Fruit fly (Drosophila melanogaster) whole organism, embryonic: Measurements from ENCODE around the gene CG7789.

Source experiments
- CG10267 ChIP-seq: fragments of 200-800 bp; sonication (Bioruptor generic); optimal IDR thresholded peaks from 2 replicates; lab custom pipeline; 2018; ENCODE audit warnings: missing biosample characterization, mild to moderate bottlenecking, missing genetic modification characterization, moderate library complexity
- CG10321 ChIP-seq: fragments of 200-800 bp; sonication (Bioruptor generic); IDR thresholded peaks from 2 replicates; pipeline ENCODE4 v1.3.6; 2022; ENCODE audit warnings: missing biosample characterization, missing genetic modification characterization
- CG10565 ChIP-seq: fragments of 200-800 bp; sonication (Bioruptor generic); optimal IDR thresholded peaks from 3 replicates; lab custom pipeline; 2016; ENCODE audit warnings: missing biosample characterization, mild to moderate bottlenecking, missing genetic modification characterization
- CG10979 ChIP-seq: fragments of 200-800 bp; sonication (Bioruptor generic); optimal IDR thresholded peaks from 2 replicates; lab custom pipeline; 2018; ENCODE audit warnings: missing biosample characterization, mild to moderate bottlenecking, missing genetic modification characterization, moderate library complexity
- CG11398 ChIP-seq: fragments of 200-800 bp; sonication (Bioruptor generic); optimal IDR thresholded peaks from 2 replicates; lab custom pipeline; 2016; ENCODE audit warnings: missing biosample characterization, missing genetic modification characterization
- CG12659 ChIP-seq: fragments of 200-800 bp; sonication (Bioruptor generic); optimal IDR thresholded peaks from 3 replicates; lab custom pipeline; 2017; ENCODE audit warnings: mild to moderate bottlenecking, missing biosample characterization, missing genetic modification reagents, missing genetic modification characterization
- CG13287 ChIP-seq: fragments of 200-800 bp; sonication (Bioruptor generic); IDR thresholded peaks from 2 replicates; pipeline ENCODE4 v1.3.6; 2022; ENCODE audit warnings: missing biosample characterization, missing genetic modification characterization; ENCODE audit not compliant: partially characterized antibody
- CG13424 ChIP-seq: fragments of 200-800 bp; sonication (Bioruptor generic); optimal IDR thresholded peaks from 2 replicates; lab custom pipeline; 2019; ENCODE audit warnings: missing biosample characterization, mild to moderate bottlenecking, missing genetic modification characterization, moderate library complexity
- CG14441 ChIP-seq: fragments of 200-800 bp; sonication (Bioruptor generic); IDR thresholded peaks from 2 replicates; pipeline ENCODE4 v1.3.6; 2022; ENCODE audit warnings: missing biosample characterization, missing genetic modification characterization
- CG17359 ChIP-seq: fragments of 200-800 bp; sonication (Bioruptor generic); optimal IDR thresholded peaks from 3 replicates; lab custom pipeline; 2018; ENCODE audit warnings: missing biosample characterization, mild to moderate bottlenecking, missing genetic modification characterization, moderate library complexity
- CG2120 ChIP-seq: fragments of 200-800 bp; sonication (Bioruptor generic); optimal IDR thresholded peaks from 3 replicates; lab custom pipeline; 2016; ENCODE audit warnings: missing biosample characterization, missing genetic modification characterization
- CG30403 ChIP-seq: fragments of 200-800 bp; sonication (Bioruptor generic); optimal IDR thresholded peaks from 3 replicates; lab custom pipeline; 2016; ENCODE audit warnings: missing biosample characterization, missing genetic modification characterization
- CG31224 ChIP-seq: fragments of 200-800 bp; sonication (Bioruptor generic); IDR thresholded peaks from 2 replicates; pipeline ENCODE4 v1.3.6; 2022; ENCODE audit warnings: missing biosample characterization, missing genetic modification characterization
- CG4730 ChIP-seq: fragments of 200-800 bp; sonication (Bioruptor generic); IDR thresholded peaks from 2 replicates; pipeline ENCODE4 v1.3.6; 2022; ENCODE audit warnings: missing biosample characterization, missing genetic modification characterization
- CG6254 ChIP-seq: fragments of 200-800 bp; sonication (Bioruptor generic); optimal IDR thresholded peaks from 3 replicates; lab custom pipeline; 2017; ENCODE audit warnings: mild to moderate bottlenecking, missing biosample characterization, missing genetic modification reagents, missing genetic modification characterization
- CG6683 ChIP-seq: fragments of 200-800 bp; sonication (Bioruptor generic); optimal IDR thresholded peaks from 2 replicates; lab custom pipeline; 2017; ENCODE audit warnings: missing biosample characterization, mild to moderate bottlenecking, missing genetic modification characterization, missing genetic modification reagents
- CG6689 ChIP-seq: fragments of 200-800 bp; sonication (Bioruptor generic); IDR thresholded peaks from 2 replicates; pipeline ENCODE4 v1.3.6; 2022; ENCODE audit warnings: missing biosample characterization, missing genetic modification characterization
- CG7357 ChIP-seq: fragments of 200-800 bp; sonication (Bioruptor generic); IDR thresholded peaks from 3 replicates; pipeline ENCODE4 v1.3.6; 2022; ENCODE audit warnings: missing biosample characterization, missing genetic modification characterization
- CG9437 ChIP-seq: fragments of 200-800 bp; sonication (Bioruptor generic); optimal IDR thresholded peaks from 2 replicates; lab custom pipeline; 2018; ENCODE audit warnings: missing biosample characterization, mild to moderate bottlenecking, missing genetic modification characterization
- CG9797 ChIP-seq: fragments of 200-800 bp; sonication (Bioruptor generic); optimal IDR thresholded peaks from 3 replicates; lab custom pipeline; 2018; ENCODE audit warnings: missing biosample characterization, mild to moderate bottlenecking, missing genetic modification characterization
- CHES-1-like ChIP-seq: fragments of 200-800 bp; sonication (Bioruptor generic); optimal IDR thresholded peaks from 2 replicates; lab custom pipeline; 2016; ENCODE audit warnings: missing biosample characterization, missing genetic modification characterization
- CkIIα-i1 ChIP-seq: fragments of 200-800 bp; sonication (Bioruptor generic); IDR thresholded peaks from 2 replicates; pipeline ENCODE4 v1.3.6; 2022; ENCODE audit warnings: missing biosample characterization, missing genetic modification characterization
- Deaf1 ChIP-seq: fragments of 200-800 bp; optimal IDR thresholded peaks from 3 replicates; lab custom pipeline; 2019; ENCODE audit warnings: missing biosample characterization, mild to moderate bottlenecking, missing genetic modification characterization, moderate library complexity
- Dref ChIP-seq: fragments of 200-800 bp; sonication (Bioruptor generic); IDR thresholded peaks from 2 replicates; pipeline ENCODE4 v1.3.6; 2022; ENCODE audit warnings: missing biosample characterization, missing genetic modification characterization
- ERR ChIP-seq: fragments of 200-800 bp; sonication (Bioruptor generic); optimal IDR thresholded peaks from 2 replicates; lab custom pipeline; 2016; ENCODE audit warnings: missing biosample characterization, missing genetic modification characterization
- HLH3B ChIP-seq: fragments of 200-800 bp; sonication (Bioruptor generic); IDR thresholded peaks from 2 replicates; pipeline ENCODE4 v1.3.6; 2022; ENCODE audit warnings: missing biosample characterization, missing genetic modification characterization
- Hmr ChIP-seq: fragments of 200-800 bp; sonication (Bioruptor generic); optimal IDR thresholded peaks from 3 replicates; lab custom pipeline; 2017; ENCODE audit warnings: mild to moderate bottlenecking, missing biosample characterization, missing genetic modification reagents, missing genetic modification characterization
- Myb ChIP-seq: fragments of 200-800 bp; sonication (Bioruptor generic); optimal IDR thresholded peaks from 2 replicates; lab custom pipeline; 2016; ENCODE audit warnings: missing biosample characterization, missing genetic modification characterization
- Opbp ChIP-seq: fragments of 200-800 bp; sonication (Bioruptor generic); IDR thresholded peaks from 3 replicates; pipeline ENCODE4 v1.3.6; 2022; ENCODE audit warnings: missing biosample characterization, missing genetic modification characterization; ENCODE audit not compliant: partially characterized antibody
- Ptx1 ChIP-seq: fragments of 200-800 bp; sonication (Bioruptor generic); IDR thresholded peaks from 2 replicates; pipeline ENCODE4 v1.3.6; 2022; ENCODE audit warnings: missing biosample characterization, missing genetic modification characterization
- Spps ChIP-seq: fragments of 200-800 bp; sonication (Bioruptor generic); optimal IDR thresholded peaks from 2 replicates; lab custom pipeline; 2018; ENCODE audit warnings: missing biosample characterization, mild to moderate bottlenecking, missing genetic modification characterization
- Ssrp ChIP-seq: fragments of 200-800 bp; sonication (Bioruptor generic); optimal IDR thresholded peaks from 2 replicates; lab custom pipeline; 2018; ENCODE audit warnings: missing biosample characterization, mild to moderate bottlenecking, missing genetic modification characterization, moderate library complexity
- YL-1 ChIP-seq: fragments of 200-800 bp; sonication (Bioruptor generic); optimal IDR thresholded peaks from 3 replicates; lab custom pipeline; 2017; ENCODE audit warnings: missing biosample characterization, mild to moderate bottlenecking, missing genetic modification characterization
- ap ChIP-seq: fragments of 200-800 bp; sonication (Bioruptor generic); IDR thresholded peaks from 2 replicates; pipeline ENCODE4 v1.3.6; 2022; ENCODE audit warnings: missing biosample characterization, missing genetic modification characterization
- bowl ChIP-seq: fragments of 200-800 bp; sonication (Bioruptor generic); IDR thresholded peaks from 2 replicates; pipeline ENCODE4 v1.3.6; 2022; ENCODE audit warnings: missing biosample characterization, missing genetic modification characterization
- bsh ChIP-seq, 2 experiments: fragments of 200-800 bp; sonication (Bioruptor generic); optimal IDR thresholded peaks; 2 replicates each; lab custom pipeline; 2017 to 2018; ENCODE audit warnings: mild to moderate bottlenecking in 2 of 2, missing biosample characterization in 2 of 2, missing genetic modification characterization in 2 of 2, moderate library complexity in 1 of 2
- dm ChIP-seq: fragments of 200-800 bp; sonication (Bioruptor generic); optimal IDR thresholded peaks from 3 replicates; lab custom pipeline; 2016; ENCODE audit warnings: missing biosample characterization, missing genetic modification characterization
- dpn ChIP-seq, 2 experiments: fragments of 200-800 bp; sonication (Bioruptor generic); optimal IDR thresholded peaks; 3 replicates each; lab custom pipeline; 2016; ENCODE audit warnings: missing biosample characterization in 2 of 2, missing genetic modification characterization in 2 of 2
- grau ChIP-seq: fragments of 200-800 bp; optimal IDR thresholded peaks from 3 replicates; lab custom pipeline; 2019; ENCODE audit warnings: missing biosample characterization, mild to moderate bottlenecking, missing genetic modification characterization, moderate library complexity
- h ChIP-seq: fragments of >200 bp; optimal IDR thresholded peaks from 2 replicates; lab custom pipeline; 2017
- kni ChIP-seq: fragments of 200-800 bp; sonication (Bioruptor generic); optimal IDR thresholded peaks from 3 replicates; lab custom pipeline; 2017; ENCODE audit warnings: mild to moderate bottlenecking, missing biosample characterization, missing genetic modification reagents, missing genetic modification characterization
- lov ChIP-seq, 2 experiments: fragments of 200-800 bp in 1 of 2; fragments of >200 bp in 1 of 2; sonication (Bioruptor generic) in 1 of 2; IDR thresholded peaks in 1 of 2; optimal IDR thresholded peaks in 1 of 2; 2 replicates in 1 of 2; 3 replicates in 1 of 2; pipeline versions ENCODE4 v1.3.6 to Lab custom; 2017 to 2022; ENCODE audit warnings: missing biosample characterization in 1 of 2, missing genetic modification characterization in 1 of 2
- mam ChIP-seq: fragments of 200-800 bp; sonication (Bioruptor generic); optimal IDR thresholded peaks from 3 replicates; lab custom pipeline; 2016; ENCODE audit warnings: missing biosample characterization, missing genetic modification characterization
- onecut ChIP-seq: fragments of 200-800 bp; sonication (Bioruptor generic); IDR thresholded peaks from 2 replicates; pipeline ENCODE4 v1.3.6; 2022; ENCODE audit warnings: missing biosample characterization, missing genetic modification characterization
- otp ChIP-seq: fragments of 200-800 bp; sonication (Bioruptor generic); IDR thresholded peaks from 3 replicates; pipeline ENCODE4, ENCODE4 v1.3.6; 2022; ENCODE audit warnings: missing biosample characterization, missing genetic modification characterization
- ranshi ChIP-seq: fragments of 200-800 bp; sonication (Bioruptor generic); IDR thresholded peaks from 2 replicates; pipeline ENCODE4 v1.3.6; 2022; ENCODE audit warnings: missing biosample characterization, missing genetic modification characterization
- schlank ChIP-seq: fragments of 200-800 bp; sonication (Bioruptor generic); optimal IDR thresholded peaks from 2 replicates; lab custom pipeline; 2018; ENCODE audit warnings: missing biosample characterization, mild to moderate bottlenecking, missing genetic modification characterization
- sens ChIP-seq: fragments of 200-800 bp; sonication (Bioruptor generic); peaks from one replicate; lab custom pipeline; 2016; ENCODE audit warnings: missing biosample characterization, missing genetic modification characterization
- shn ChIP-seq: fragments of 200-800 bp; sonication (Bioruptor generic); optimal IDR thresholded peaks from 3 replicates; lab custom pipeline; 2016; ENCODE audit warnings: missing biosample characterization, missing genetic modification characterization
- unc-4 ChIP-seq: fragments of 200-800 bp; sonication (Bioruptor generic); IDR thresholded peaks from 2 replicates; pipeline ENCODE4 v1.3.6; 2022; ENCODE audit warnings: missing biosample characterization, missing genetic modification characterization; ENCODE audit not compliant: partially characterized antibody
- zfh1 ChIP-seq: fragments of 200-800 bp; sonication (Bioruptor generic); IDR thresholded peaks from 3 replicates; pipeline ENCODE4 v1.3.6; 2022; ENCODE audit warnings: missing biosample characterization, missing genetic modification characterization

Gene CG7789

DNA sequence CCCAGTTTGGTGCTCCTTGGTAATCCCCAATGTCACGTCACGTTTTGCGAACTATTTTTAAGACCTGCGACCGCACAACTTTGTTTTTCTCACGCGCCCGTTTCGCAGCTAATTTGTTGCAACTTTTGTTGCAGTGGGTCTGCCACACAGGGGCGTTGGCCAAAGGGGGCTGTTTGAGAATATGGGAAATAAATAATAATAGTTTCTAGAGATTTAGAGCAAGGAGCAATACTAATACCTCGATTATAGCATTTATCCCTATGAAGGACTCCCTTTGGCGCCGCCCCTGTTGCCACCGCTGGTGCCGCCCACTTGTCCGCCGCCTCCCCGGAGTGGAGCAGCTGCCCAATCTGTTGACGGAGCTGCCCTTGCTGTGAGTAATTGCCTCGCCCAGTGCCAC lies 47.7 kb upstream of the CG7789 start (continued):
- TF ChIP-seq Ssrp (tag; lab: Kevin White, UChicago) (peak; percentile 11), Deaf1 (tag; lab: Kevin White, UChicago) (no peak), CHES-1-like (GFP tag; lab: Kevin White, UChicago) (no peak), CG17359 (tag; lab: Kevin White, UChicago) (peak; percentile 37), shn (GFP tag; lab: Kevin White, UChicago) (no peak), YL-1 (GFP tag; lab: Kevin White, UChicago) (no peak), Spps (no peak), mam (GFP tag; lab: Kevin White, UChicago) (no peak), h (lab: Kevin White, UChicago) (no peak), CG10267 (tag; lab: Kevin White, UChicago) (no peak), CG10321 (GFP tag; lab: Robert Waterston, UW) (no peak), Myb (GFP tag; lab: Kevin White, UChicago) (no peak), CG30403 (GFP tag; lab: Kevin White, UChicago) (peak; percentile 12), CG9797 (GFP tag; lab: Kevin White, UChicago) (no peak), grau (tag; lab: Kevin White, UChicago) (peak; percentile 3), CkIIα-i1 (GFP tag; lab: Robert Waterston, UW) (no peak), CG6683 (GFP tag; lab: Kevin White, UChicago) (no peak), CG14441 (GFP tag; lab: Robert Waterston, UW) (peak; percentile 66), CG13424 (peak; percentile 30), CG9437 (GFP tag; lab: Kevin White, UChicago) (no peak), Ptx1 (GFP tag; lab: Robert Waterston, UW) (peak; percentile 23; the same call in 1 of the 2 replicates), CG4730 (GFP tag; lab: Robert Waterston, UW) (no peak), CG6254 (GFP tag; lab: Kevin White, UChicago) (no peak), bowl (GFP tag; lab: Robert Waterston, UW) (no peak), schlank (tag; lab: Kevin White, UChicago) (no peak), otp (peak; percentile 50; the same call in 1 of the 3 replicates), onecut (GFP tag; lab: Robert Waterston, UW) (no peak), CG10565 (GFP tag; lab: Kevin White, UChicago) (no peak), CG13287 (no peak), CG11398 (GFP tag; lab: Kevin White, UChicago) (no peak), Opbp (GFP tag; lab: Robert Waterston, UW) (no peak), bsh (GFP tag; optimal IDR thresholded peaks at IDR 0.05; lab: Kevin White, UChicago) (peak in 1 of 2 experiments; percentile 4), Hmr (GFP tag; lab: Kevin White, UChicago) (no peak), HLH3B (GFP tag; lab: Robert Waterston, UW) (peak; percentile 45; the same call in 1 of the 2 replicates), CG7357 (0 out of 3 replicates have a peak, but pooled peaks have one; percentile 26), CG31224 (GFP tag; lab: Robert Waterston, UW) (no peak), dm (GFP tag; lab: Kevin White, UChicago) (no peak), dpn (GFP tag; optimal IDR thresholded peaks at IDR 0.05; lab: Kevin White, UChicago) (peak in 1 of 2 experiments; percentile 21), CG10979 (tag; lab: Kevin White, UChicago) (peak; percentile 20), CG12659 (GFP tag; lab: Kevin White, UChicago) (peak; percentile 1), kni (GFP tag; lab: Kevin White, UChicago) (no peak), zfh1 (GFP tag; lab: Robert Waterston, UW) (peak; percentile 59; the same call in 2 of the 3 replicates), ERR (GFP tag; lab: Kevin White, UChicago) (no peak), unc-4 (GFP tag; lab: Robert Waterston, UW) (no peak), CG2120 (GFP tag; lab: Kevin White, UChicago) (no peak), ranshi (GFP tag; lab: Robert Waterston, UW) (no peak), sens (GFP tag; lab: Kevin White, UChicago) (peak; percentile 73), Dref (GFP tag; lab: Robert Waterston, UW) (no peak), CG6689 (peak; percentile 30; the same call in 1 of the 2 replicates), ap (GFP tag; lab: Robert Waterston, UW) (0 out of 2 replicates have a peak, but pooled peaks have one; percentile 11), lov (optimal IDR thresholded peaks at IDR 0.05; lab: Kevin White, UChicago) (no peak), lov (GFP tag; IDR thresholded peaks at IDR 0.05; lab: Robert Waterston, UW) (no peak)
